Worm (Caenorhabditis elegans): Measurements from ENCODE around the gene idpp-6.

DNA sequence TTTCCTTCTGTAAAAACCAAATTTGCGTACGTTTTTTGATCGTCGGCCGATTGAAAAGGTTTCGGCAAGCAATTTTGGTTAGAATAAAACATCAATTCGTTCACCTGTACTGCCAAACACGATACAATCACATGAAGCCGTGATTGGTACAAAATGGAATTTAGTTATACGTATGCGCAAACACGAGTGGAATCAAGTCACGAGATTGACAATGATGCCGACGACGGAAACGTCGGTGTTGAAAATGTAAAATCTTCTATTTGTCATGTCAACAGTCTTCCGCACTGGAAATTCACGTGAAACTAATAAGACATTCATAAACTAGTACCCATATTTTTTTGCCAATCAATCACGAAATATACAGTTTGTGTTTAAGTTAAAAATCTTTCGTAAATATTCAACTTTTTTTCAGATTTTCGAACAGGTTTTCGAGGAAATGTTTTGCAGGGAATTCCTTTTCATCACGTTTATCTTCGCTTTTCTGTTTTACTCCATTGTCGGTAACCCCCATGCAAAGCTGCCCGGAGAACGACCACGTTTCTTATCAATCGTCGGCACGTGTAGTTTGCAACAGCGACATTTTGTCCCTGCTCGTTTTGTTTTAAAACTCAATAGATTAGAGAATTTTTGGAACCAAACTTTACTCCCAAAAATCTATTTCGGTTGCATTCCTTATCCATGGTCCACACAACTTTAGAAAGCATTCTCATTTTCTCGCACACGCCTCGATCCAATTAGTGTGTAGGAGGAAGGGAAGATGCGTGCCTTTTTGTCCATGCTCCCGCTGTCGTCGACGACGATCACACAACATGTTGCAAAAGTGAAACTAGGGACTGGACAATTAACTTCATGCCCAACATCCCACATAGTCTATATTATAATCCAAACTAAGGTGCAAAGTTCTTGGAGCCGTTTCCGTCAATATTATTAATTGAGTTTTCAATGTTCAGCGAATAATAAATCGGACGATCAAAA lies 43.6 kb upstream of the idpp-6 start:
- no peak for TF ChIP-seq nhr-11 (tag; optimal IDR thresholded peaks at IDR 0.05)
- no peak for TF ChIP-seq nhr-77 (tag; optimal IDR thresholded peaks at IDR 0.05)
- TF ChIP-seq ZK546.5 (tag; optimal IDR thresholded peaks at IDR 0.05): no peak
- no peak for TF ChIP-seq lin-15B (tag; optimal IDR thresholded peaks at IDR 0.05)
- TF ChIP-seq elt-3 (tag; optimal IDR thresholded peaks at IDR 0.05): no peak
- no peak for TF ChIP-seq hmg-11 (tag; optimal IDR thresholded peaks at IDR 0.05)
- no peak for TF ChIP-seq ama-1 (optimal IDR thresholded peaks at IDR 0.05)

Data from whole organism, L3 larva.